Fruit fly (Drosophila melanogaster) whole organism, wandering third instar larva: ENCODE measurements around the gene asun.

Source experiments
- CG9705 ChIP-seq: fragments of 200-800 bp; sonication (Bioruptor generic); optimal IDR thresholded peaks from 2 replicates; lab custom pipeline; 2018; ENCODE audit warnings: missing biosample characterization, mild to moderate bottlenecking, missing genetic modification characterization
- Dif ChIP-seq: fragments of 200-275, 200-300 bp; sonication (Bioruptor generic); optimal IDR thresholded peaks from 2 replicates; lab custom pipeline; 2018; ENCODE audit warnings: missing biosample characterization, missing genetic modification characterization; ENCODE audit not compliant: partially characterized antibody
- foxo ChIP-seq, 2 experiments: fragments of 200-800 bp; sonication (Bioruptor generic); optimal IDR thresholded peaks; 2 replicates in 1 of 2; 3 replicates in 1 of 2; lab custom pipeline; 2016 to 2017; ENCODE audit warnings: missing biosample characterization in 2 of 2, missing genetic modification characterization in 2 of 2
- psq ChIP-seq: fragments of 200-800 bp; sonication (Bioruptor generic); optimal IDR thresholded peaks from 3 replicates; lab custom pipeline; 2017; ENCODE audit warnings: missing biosample characterization, mild to moderate bottlenecking, missing genetic modification characterization, moderate library complexity
- rgr ChIP-seq: fragments of 200-800 bp; sonication (Bioruptor generic); optimal IDR thresholded peaks from 3 replicates; lab custom pipeline; 2016; ENCODE audit warnings: missing biosample characterization, mild to moderate bottlenecking, missing genetic modification characterization

DNA sequence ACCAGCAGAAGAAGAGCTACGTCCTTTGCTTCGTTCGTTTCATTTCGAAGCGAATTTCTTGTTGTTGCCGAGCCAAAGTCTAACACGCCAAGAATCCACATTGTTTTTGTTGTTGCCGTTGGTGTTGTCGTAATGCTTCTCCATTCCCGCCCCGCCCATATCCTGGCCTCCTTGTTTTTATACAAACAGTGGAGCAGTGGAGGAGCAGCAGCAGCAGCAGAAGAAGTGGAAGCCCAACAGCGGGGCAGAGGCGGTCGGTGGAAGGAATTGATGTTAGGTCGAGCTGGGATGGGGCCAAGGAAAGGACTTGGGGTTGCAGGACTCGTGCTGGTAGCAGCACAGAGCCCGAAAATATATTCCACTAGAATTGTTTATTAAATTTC, 48.8 kb upstream of the asun start:
- TF ChIP-seq psq (no peak), rgr (GFP tag; lab: Kevin White, UChicago) (no peak), CG9705 (no peak), foxo (GFP tag; optimal IDR thresholded peaks at IDR 0.05; lab: Kevin White, UChicago) (no peak), Dif (no peak)
